Worm (Caenorhabditis elegans) whole organism, mixed stage, embryonic: Measurements from ENCODE around the gene str-135.

ENCODE experiments used
- M03D4.4 ChIP-seq: sonication (generic microtip); optimal IDR thresholded peaks from 2 replicates; lab custom pipeline; 2017; ENCODE audit warnings: mild to moderate bottlenecking, missing genetic modification characterization, missing compliant biosample characterization
- drap-1 ChIP-seq: fragments of 200-800 bp; sonication (Bioruptor generic); optimal IDR thresholded peaks from 3 replicates; lab custom pipeline; 2018; ENCODE audit warnings: mild to moderate bottlenecking, missing genetic modification characterization, missing compliant biosample characterization
- elt-1 ChIP-seq: sonication (generic microtip); optimal IDR thresholded peaks from 2 replicates; lab custom pipeline; 2017; ENCODE audit warnings: missing genetic modification characterization, mild to moderate bottlenecking, missing compliant biosample characterization, antibody characterized with exemption, moderate library complexity, borderline replicate concordance; ENCODE audit not compliant: insufficient read depth
- lin-13 ChIP-seq: fragments of 150-350 bp; optimal IDR thresholded peaks from 2 replicates; lab custom pipeline; 2014; ENCODE audit warnings: missing biosample characterization, missing genetic modification characterization
- nhr-237 ChIP-seq: fragments of 150-350 bp; optimal IDR thresholded peaks from 2 replicates; lab custom pipeline; 2014; ENCODE audit warnings: missing biosample characterization, missing genetic modification characterization
- sem-2 ChIP-seq: fragments of 200-800 bp; sonication (Bioruptor generic); optimal IDR thresholded peaks from 2 replicates; lab custom pipeline; 2018; ENCODE audit warnings: mild to moderate bottlenecking, missing genetic modification characterization, missing compliant biosample characterization
- unc-62 ChIP-seq: fragments of 150-350 bp; optimal IDR thresholded peaks from 2 replicates; lab custom pipeline; 2014; ENCODE audit warnings: missing biosample characterization, missing genetic modification reagents, missing genetic modification characterization
- ztf-11 ChIP-seq: fragments of 150-350 bp; optimal IDR thresholded peaks from 2 replicates; lab custom pipeline; 2014; ENCODE audit warnings: missing biosample characterization, missing genetic modification characterization

ce11 chrV:8327080-8327479 lies 46.4 kb upstream of the str-135 start:
- TF ChIP-seq unc-62 (GFP tag; lab: Kevin White, UChicago) = no peak
- no peak for TF ChIP-seq nhr-237
- no peak for TF ChIP-seq ztf-11 (tag; lab: Kevin White, UChicago)
- TF ChIP-seq elt-1 = no peak
- no peak for TF ChIP-seq M03D4.4 (tag; lab: Kevin White, UChicago)
- TF ChIP-seq sem-2 (GFP tag; lab: Kevin White, UChicago) = no peak
- no peak for TF ChIP-seq lin-13 (tag; lab: Kevin White, UChicago)
- TF ChIP-seq drap-1 (GFP tag; lab: Kevin White, UChicago) = no peak
